Worm (Caenorhabditis elegans): ENCODE measurements around the gene grl-19.

- TF ChIP-seq nhr-23 (tag; optimal IDR thresholded peaks at IDR 0.05) (no peak), ceh-9 (tag; optimal IDR thresholded peaks at IDR 0.05) (no peak)
These were observed 48.0 kb upstream of the grl-19 start for ce11 chrIV:300307-300706.
